Fruit fly (Drosophila melanogaster) whole organism, embryonic: ENCODE measurements around the gene CG4613.

Source experiments
- Antp ChIP-seq: fragments of 200-800 bp; sonication (Bioruptor generic); optimal IDR thresholded peaks from 3 replicates; lab custom pipeline; 2016; ENCODE audit warnings: missing biosample characterization, missing genetic modification characterization
- Asciz ChIP-seq: fragments of 200-800 bp; sonication (Bioruptor generic); optimal IDR thresholded peaks from 2 replicates; lab custom pipeline; 2017; ENCODE audit warnings: missing biosample characterization, mild to moderate bottlenecking, missing genetic modification characterization, missing genetic modification reagents
- Bgb ChIP-seq: fragments of 200-800 bp; sonication (Bioruptor generic); IDR thresholded peaks from 2 replicates; pipeline ENCODE4 v1.3.6; 2022; ENCODE audit warnings: missing biosample characterization, missing genetic modification characterization; ENCODE audit not compliant: partially characterized antibody
- Bteb2 ChIP-seq: fragments of 200-800 bp; sonication (Bioruptor generic); optimal IDR thresholded peaks from 2 replicates; lab custom pipeline; 2016; ENCODE audit warnings: missing biosample characterization, missing genetic modification characterization
- CG11247 ChIP-seq: fragments of 200-800 bp; sonication (Bioruptor generic); IDR thresholded peaks from 2 replicates; pipeline ENCODE4 v1.3.6; 2022; ENCODE audit warnings: missing biosample characterization, missing genetic modification characterization
- CG11695 ChIP-seq: fragments of 200-800 bp; sonication (Bioruptor generic); IDR thresholded peaks from 3 replicates; pipeline ENCODE4 v1.3.6; 2022; ENCODE audit warnings: missing biosample characterization, missing genetic modification characterization
- CG12104 ChIP-seq: fragments of 200-800 bp; sonication (Bioruptor generic); optimal IDR thresholded peaks from 3 replicates; lab custom pipeline; 2016; ENCODE audit warnings: missing biosample characterization, missing genetic modification characterization
- CG12155 ChIP-seq: fragments of 200-800 bp; sonication (Bioruptor generic); optimal IDR thresholded peaks from 3 replicates; lab custom pipeline; 2016; ENCODE audit warnings: missing biosample characterization, missing genetic modification characterization
- CG12236 ChIP-seq: fragments of 200-800 bp; sonication (Bioruptor generic); optimal IDR thresholded peaks from 2 replicates; lab custom pipeline; 2016; ENCODE audit warnings: missing biosample characterization, missing genetic modification characterization
- CG12391 ChIP-seq: fragments of 200-800 bp; sonication (Bioruptor generic); optimal IDR thresholded peaks from 3 replicates; lab custom pipeline; 2018; ENCODE audit warnings: missing biosample characterization, mild to moderate bottlenecking, missing genetic modification characterization, moderate library complexity
- CG13123 ChIP-seq: fragments of 200-800 bp; sonication (Bioruptor generic); optimal IDR thresholded peaks from 2 replicates; lab custom pipeline; 2016; ENCODE audit warnings: missing biosample characterization, missing genetic modification characterization
- CG13287 ChIP-seq: fragments of 200-800 bp; sonication (Bioruptor generic); IDR thresholded peaks from 2 replicates; pipeline ENCODE4 v1.3.6; 2022; ENCODE audit warnings: missing biosample characterization, missing genetic modification characterization; ENCODE audit not compliant: partially characterized antibody
- CG13296 ChIP-seq: fragments of 200-800 bp; sonication (Bioruptor generic); optimal IDR thresholded peaks from 3 replicates; lab custom pipeline; 2018; ENCODE audit warnings: missing biosample characterization, mild to moderate bottlenecking, missing genetic modification characterization
- CG13775 ChIP-seq: fragments of 200-800 bp; sonication (Bioruptor generic); optimal IDR thresholded peaks from 3 replicates; lab custom pipeline; 2017; ENCODE audit warnings: missing biosample characterization, mild to moderate bottlenecking, missing genetic modification characterization
- CG13894 ChIP-seq: fragments of 200-800 bp; sonication (Bioruptor generic); optimal IDR thresholded peaks from 3 replicates; lab custom pipeline; 2018; ENCODE audit warnings: missing biosample characterization, mild to moderate bottlenecking, missing genetic modification characterization, moderate library complexity
- CG1529 ChIP-seq: fragments of 200-800 bp; sonication (Bioruptor generic); optimal IDR thresholded peaks from 3 replicates; lab custom pipeline; 2018; ENCODE audit warnings: missing biosample characterization, missing genetic modification characterization
- CG18619 ChIP-seq: fragments of 200-800 bp; sonication (Bioruptor generic); optimal IDR thresholded peaks from 3 replicates; lab custom pipeline; 2017; ENCODE audit warnings: missing biosample characterization, mild to moderate bottlenecking, missing genetic modification characterization
- CG2116 ChIP-seq: fragments of 200-800 bp; sonication (Bioruptor generic); optimal IDR thresholded peaks from 3 replicates; lab custom pipeline; 2018; ENCODE audit warnings: missing biosample characterization, mild to moderate bottlenecking, missing genetic modification characterization
- CG3281 ChIP-seq: fragments of 200-800 bp; sonication (Bioruptor generic); optimal IDR thresholded peaks from 3 replicates; lab custom pipeline; 2017; ENCODE audit warnings: missing biosample characterization, mild to moderate bottlenecking, missing genetic modification characterization
- CG33213 ChIP-seq: fragments of 200-800 bp; sonication (Bioruptor generic); optimal IDR thresholded peaks from 3 replicates; lab custom pipeline; 2016; ENCODE audit warnings: missing biosample characterization, missing genetic modification characterization
- CG3995 ChIP-seq: fragments of 200-800 bp; sonication (Bioruptor generic); optimal IDR thresholded peaks from 3 replicates; lab custom pipeline; 2016; ENCODE audit warnings: missing biosample characterization, missing genetic modification characterization
- CG4730 ChIP-seq: fragments of 200-800 bp; sonication (Bioruptor generic); IDR thresholded peaks from 2 replicates; pipeline ENCODE4 v1.3.6; 2022; ENCODE audit warnings: missing biosample characterization, missing genetic modification characterization
- CG6254 ChIP-seq: fragments of 200-800 bp; sonication (Bioruptor generic); optimal IDR thresholded peaks from 3 replicates; lab custom pipeline; 2017; ENCODE audit warnings: mild to moderate bottlenecking, missing biosample characterization, missing genetic modification reagents, missing genetic modification characterization
- CG7271 ChIP-seq: fragments of 200-800 bp; sonication (Bioruptor generic); optimal IDR thresholded peaks from 2 replicates; lab custom pipeline; 2018; ENCODE audit warnings: missing biosample characterization, mild to moderate bottlenecking, missing genetic modification characterization, moderate library complexity
- CG7987 ChIP-seq: fragments of 200-800 bp; sonication (Bioruptor generic); optimal IDR thresholded peaks from 2 replicates; lab custom pipeline; 2018; ENCODE audit warnings: missing biosample characterization, mild to moderate bottlenecking, missing genetic modification characterization, moderate library complexity
- CG8359 ChIP-seq: fragments of 200-800 bp; sonication (Bioruptor generic); optimal IDR thresholded peaks from 2 replicates; lab custom pipeline; 2017; ENCODE audit warnings: missing biosample characterization, mild to moderate bottlenecking, missing genetic modification characterization, borderline replicate concordance
- HLH3B ChIP-seq: fragments of 200-800 bp; sonication (Bioruptor generic); IDR thresholded peaks from 2 replicates; pipeline ENCODE4 v1.3.6; 2022; ENCODE audit warnings: missing biosample characterization, missing genetic modification characterization
- NFAT ChIP-seq: fragments of 200-800 bp; sonication (Bioruptor generic); IDR thresholded peaks from 2 replicates; pipeline ENCODE4 v1.3.6; 2022; ENCODE audit warnings: missing biosample characterization, missing genetic modification characterization
- Neu2 ChIP-seq: fragments of 200-800 bp; sonication (Bioruptor generic); optimal IDR thresholded peaks from 3 replicates; lab custom pipeline; 2016; ENCODE audit warnings: missing biosample characterization, missing genetic modification characterization, borderline replicate concordance
- Ssrp ChIP-seq: fragments of 200-800 bp; sonication (Bioruptor generic); optimal IDR thresholded peaks from 2 replicates; lab custom pipeline; 2018; ENCODE audit warnings: missing biosample characterization, mild to moderate bottlenecking, missing genetic modification characterization, moderate library complexity
- Taf1 ChIP-seq: fragments of 200-800 bp; sonication (Bioruptor generic); IDR thresholded peaks from 2 replicates; pipeline ENCODE4 v1.3.6; 2022; ENCODE audit warnings: missing biosample characterization, missing genetic modification characterization
- Vsx1 ChIP-seq: fragments of 200-800 bp; sonication (Bioruptor generic); optimal IDR thresholded peaks from 2 replicates; lab custom pipeline; 2017; ENCODE audit warnings: missing biosample characterization, mild to moderate bottlenecking, missing genetic modification characterization, missing genetic modification reagents
- ac ChIP-seq: fragments of 200-800 bp; sonication (Bioruptor generic); optimal IDR thresholded peaks from 3 replicates; lab custom pipeline; 2017; ENCODE audit warnings: missing biosample characterization, mild to moderate bottlenecking, missing genetic modification characterization
- az2 ChIP-seq: fragments of 200-800 bp; sonication (Bioruptor generic); optimal IDR thresholded peaks from 3 replicates; lab custom pipeline; 2016; ENCODE audit warnings: missing biosample characterization, missing genetic modification characterization
- bcd ChIP-seq: fragments of 200-800 bp; sonication (Bioruptor generic); optimal IDR thresholded peaks from 2 replicates; lab custom pipeline; 2017; ENCODE audit warnings: missing biosample characterization, mild to moderate bottlenecking, missing genetic modification characterization
- cas ChIP-seq: fragments of 200-800 bp; sonication (Bioruptor generic); IDR thresholded peaks from 2 replicates; pipeline ENCODE4 v1.3.6; 2022; ENCODE audit warnings: missing biosample characterization, missing genetic modification characterization
- caup ChIP-seq: fragments of 200-800 bp; sonication (Bioruptor generic); optimal IDR thresholded peaks from 3 replicates; lab custom pipeline; 2017; ENCODE audit warnings: missing biosample characterization, mild to moderate bottlenecking, missing genetic modification characterization, moderate library complexity; ENCODE audit not compliant: severe bottlenecking
- dan ChIP-seq: fragments of 200-800 bp; sonication (Bioruptor generic); IDR thresholded peaks from 2 replicates; pipeline ENCODE4 v1.3.6; 2022; ENCODE audit warnings: missing biosample characterization, missing genetic modification characterization
- disco-r ChIP-seq: fragments of 200-800 bp; sonication (Bioruptor generic); optimal IDR thresholded peaks from 2 replicates; lab custom pipeline; 2016; ENCODE audit warnings: missing biosample characterization, missing genetic modification characterization
- dmrt99B ChIP-seq: fragments of 200-800 bp; sonication (Bioruptor generic); optimal IDR thresholded peaks from 2 replicates; lab custom pipeline; 2018; ENCODE audit warnings: missing biosample characterization, mild to moderate bottlenecking, missing genetic modification characterization, moderate library complexity
- ems ChIP-seq: fragments of 200-800 bp; sonication (Bioruptor generic); optimal IDR thresholded peaks from 3 replicates; lab custom pipeline; 2016; ENCODE audit warnings: missing biosample characterization, missing genetic modification characterization
- grau ChIP-seq: fragments of 200-800 bp; optimal IDR thresholded peaks from 3 replicates; lab custom pipeline; 2019; ENCODE audit warnings: missing biosample characterization, mild to moderate bottlenecking, missing genetic modification characterization, moderate library complexity
- grn ChIP-seq: fragments of 200-800 bp; sonication (Bioruptor generic); optimal IDR thresholded peaks from 3 replicates; lab custom pipeline; 2017; ENCODE audit warnings: missing biosample characterization, missing genetic modification characterization
- inv ChIP-seq: fragments of 200-800 bp; sonication (Bioruptor generic); IDR thresholded peaks from 2 replicates; pipeline ENCODE4 v1.3.6; 2022; ENCODE audit warnings: missing biosample characterization, missing genetic modification characterization; ENCODE audit not compliant: partially characterized antibody
- oc ChIP-seq: fragments of 200-800 bp; sonication (Bioruptor generic); optimal IDR thresholded peaks from 2 replicates; lab custom pipeline; 2018; ENCODE audit warnings: missing biosample characterization, mild to moderate bottlenecking, missing genetic modification characterization, moderate library complexity
- otp ChIP-seq: fragments of 200-800 bp; sonication (Bioruptor generic); IDR thresholded peaks from 3 replicates; pipeline ENCODE4, ENCODE4 v1.3.6; 2022; ENCODE audit warnings: missing biosample characterization, missing genetic modification characterization
- scrt ChIP-seq: fragments of 200-800 bp; sonication (Bioruptor generic); optimal IDR thresholded peaks from 2 replicates; lab custom pipeline; 2018; ENCODE audit warnings: missing biosample characterization, mild to moderate bottlenecking, missing genetic modification characterization, moderate library complexity
- sens ChIP-seq: fragments of 200-800 bp; sonication (Bioruptor generic); peaks from one replicate; lab custom pipeline; 2016; ENCODE audit warnings: missing biosample characterization, missing genetic modification characterization
- shn ChIP-seq: fragments of 200-800 bp; sonication (Bioruptor generic); optimal IDR thresholded peaks from 3 replicates; lab custom pipeline; 2016; ENCODE audit warnings: missing biosample characterization, missing genetic modification characterization
- trh ChIP-seq: fragments of 200-800 bp; sonication (Bioruptor generic); optimal IDR thresholded peaks from 2 replicates; lab custom pipeline; 2016; ENCODE audit warnings: missing biosample characterization, missing genetic modification characterization
- zen ChIP-seq: fragments of 200-800 bp; sonication (Bioruptor generic); optimal IDR thresholded peaks from 3 replicates; lab custom pipeline; 2018; ENCODE audit warnings: missing biosample characterization, mild to moderate bottlenecking, missing genetic modification characterization, moderate library complexity

The CG4613 gene

DNA sequence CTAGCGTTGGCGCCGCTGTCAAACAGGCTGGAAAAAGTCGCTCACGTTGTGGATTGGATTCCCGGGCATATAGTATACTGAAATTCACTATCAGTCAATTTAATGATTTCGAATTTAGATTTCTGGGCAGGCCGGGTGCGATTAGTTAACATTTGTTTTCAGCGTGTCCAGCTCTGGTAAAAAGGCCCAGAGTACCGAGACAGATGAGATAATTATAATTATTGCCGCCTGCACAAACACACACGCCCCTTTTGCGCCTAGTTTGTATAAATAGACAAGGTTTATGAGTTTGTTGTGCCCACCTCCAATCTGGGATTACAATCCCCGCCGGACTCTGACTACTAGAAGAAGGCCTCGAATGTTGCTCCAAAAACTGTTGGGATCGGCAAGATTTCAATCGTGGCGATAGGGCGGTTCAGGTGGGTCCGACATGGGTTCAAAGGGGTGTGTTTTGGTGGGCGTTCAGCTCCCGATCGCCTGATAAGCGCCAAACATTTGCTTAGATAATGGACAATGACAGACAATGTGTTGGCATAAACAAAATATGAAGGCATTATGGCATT lies 37.5 kb upstream of the CG4613 start:
- TF ChIP-seq CG13775 (GFP tag; lab: Kevin White, UChicago) (no peak), CG6254 (GFP tag; lab: Kevin White, UChicago) (no peak), CG3281 (GFP tag; lab: Kevin White, UChicago) (no peak), oc (tag; lab: Kevin White, UChicago) (no peak), NFAT (GFP tag; lab: Robert Waterston, UW) (no peak), otp (GFP tag; lab: Robert Waterston, UW) (no peak), Antp (GFP tag; lab: Kevin White, UChicago) (no peak), CG13123 (no peak), CG11247 (no peak), CG7271 (tag; lab: Kevin White, UChicago) (no peak), CG2116 (GFP tag; lab: Kevin White, UChicago) (no peak), CG12391 (tag; lab: Kevin White, UChicago) (no peak), CG18619 (no peak), disco-r (no peak), CG4730 (GFP tag; lab: Robert Waterston, UW) (no peak), HLH3B (GFP tag; lab: Robert Waterston, UW) (no peak), ac (no peak), CG8359 (GFP tag; lab: Kevin White, UChicago) (no peak), Bgb (GFP tag; lab: Robert Waterston, UW) (no peak), ems (GFP tag; lab: Kevin White, UChicago) (no peak), trh (GFP tag; lab: Kevin White, UChicago) (no peak), inv (GFP tag; lab: Robert Waterston, UW) (no peak), zen (no peak), CG1529 (GFP tag; lab: Kevin White, UChicago) (no peak), CG13296 (GFP tag; lab: Kevin White, UChicago) (no peak), Taf1 (GFP tag; lab: Robert Waterston, UW) (no peak), bcd (no peak), sens (peak; percentile 78), CG12155 (no peak), CG12236 (GFP tag; lab: Kevin White, UChicago) (no peak), CG11695 (GFP tag; lab: Robert Waterston, UW) (0 out of 3 replicates have a peak, but pooled peaks have one; percentile 7), CG13894 (tag; lab: Kevin White, UChicago) (no peak), CG7987 (peak; percentile 72), caup (GFP tag; lab: Kevin White, UChicago) (no peak), Neu2 (GFP tag; lab: Kevin White, UChicago) (no peak), Vsx1 (no peak), cas (GFP tag; lab: Robert Waterston, UW) (no peak), dan (GFP tag; lab: Robert Waterston, UW) (no peak), CG3995 (GFP tag; lab: Kevin White, UChicago) (no peak), Ssrp (tag; lab: Kevin White, UChicago) (no peak), Asciz (no peak), shn (GFP tag; lab: Kevin White, UChicago) (no peak), grau (tag; lab: Kevin White, UChicago) (no peak), CG33213 (GFP tag; lab: Kevin White, UChicago) (no peak), Bteb2 (GFP tag; lab: Kevin White, UChicago) (no peak), dmrt99B (tag; lab: Kevin White, UChicago) (no peak), az2 (GFP tag; lab: Kevin White, UChicago) (no peak), CG13287 (no peak), scrt (GFP tag; lab: Kevin White, UChicago) (no peak), CG12104 (GFP tag; lab: Kevin White, UChicago) (no peak), grn (GFP tag; lab: Kevin White, UChicago) (peak; percentile 45)
